Fruit fly (Drosophila melanogaster) Kc167 (cell line): Measurements from ENCODE around the gene Adat1.

Experiments
- Sin3A ChIP-seq: fragments of >200 bp; optimal IDR thresholded peaks from 2 replicates; lab custom pipeline; 2018; ENCODE audit warnings: missing external identifiers
- psq ChIP-seq: fragments of >200 bp; optimal IDR thresholded peaks from 2 replicates; lab custom pipeline; 2017; ENCODE audit warnings: missing external identifiers

dm6 chr2L:13811323-13811722 lies at the start of gene Adat1, which contains the start of gene CG16865:
- TF ChIP-seq Sin3A (lab: Kevin White, UChicago): no peak
- TF ChIP-seq psq: no peak
